Fruit fly (Drosophila melanogaster) whole organism, prepupa: ENCODE results near the gene CG4362.
A peak's percentile ranks its signal among the peaks of the same experiment; 100 is the strongest.

ENCODE experiments used
- Blimp-1 ChIP-seq: fragments of 200-800 bp; sonication (Bioruptor generic); optimal IDR thresholded peaks from 3 replicates; lab custom pipeline; 2017; ENCODE audit warnings: missing biosample characterization, missing genetic modification characterization, mild to moderate bottlenecking, moderate library complexity, missing genetic modification reagents
- CG10631 ChIP-seq: fragments of 200-800 bp; sonication (Bioruptor generic); optimal IDR thresholded peaks from 2 replicates; lab custom pipeline; 2016; ENCODE audit warnings: missing biosample characterization, missing genetic modification characterization
- CG10669 ChIP-seq: fragments of 200-800 bp; sonication (Bioruptor generic); optimal IDR thresholded peaks from 3 replicates; lab custom pipeline; 2018; ENCODE audit warnings: missing biosample characterization, mild to moderate bottlenecking, missing genetic modification characterization, moderate library complexity
- CG11294 ChIP-seq: fragments of 200-800 bp; sonication (Bioruptor generic); IDR thresholded peaks from 2 replicates; pipeline ENCODE4 v1.3.6; 2022; ENCODE audit warnings: missing biosample characterization, missing genetic modification characterization
- CG11902 ChIP-seq: fragments of 200-800 bp; sonication (Bioruptor generic); optimal IDR thresholded peaks from 3 replicates; lab custom pipeline; 2016; ENCODE audit warnings: missing biosample characterization, missing genetic modification characterization
- CG15336 ChIP-seq: fragments of 200-800 bp; sonication (Bioruptor generic); IDR thresholded peaks from 2 replicates; pipeline ENCODE4 v1.3.6; 2022; ENCODE audit warnings: missing biosample characterization, missing genetic modification characterization
- CG16779 ChIP-seq: fragments of 200-800 bp; sonication (Bioruptor generic); optimal IDR thresholded peaks from 3 replicates; lab custom pipeline; 2017; ENCODE audit warnings: missing biosample characterization, mild to moderate bottlenecking, missing genetic modification characterization
- CG3032 ChIP-seq: fragments of 200-800 bp; optimal IDR thresholded peaks from 2 replicates; lab custom pipeline; 2019; ENCODE audit warnings: missing biosample characterization, mild to moderate bottlenecking, missing genetic modification characterization, moderate library complexity
- CG31627 ChIP-seq: fragments of 200-800 bp; sonication (Bioruptor generic); optimal IDR thresholded peaks from 3 replicates; lab custom pipeline; 2016; ENCODE audit warnings: missing biosample characterization, missing genetic modification characterization
- CG32006 ChIP-seq: fragments of 200-800 bp; sonication (Bioruptor generic); optimal IDR thresholded peaks from 3 replicates; lab custom pipeline; 2017; ENCODE audit warnings: missing biosample characterization, mild to moderate bottlenecking, missing genetic modification characterization
- CG34406 ChIP-seq: fragments of 200-800 bp; sonication (Bioruptor generic); optimal IDR thresholded peaks from 3 replicates; lab custom pipeline; 2016; ENCODE audit warnings: missing biosample characterization, missing genetic modification characterization
- CG3919 ChIP-seq: fragments of 200-800 bp; sonication (Bioruptor generic); optimal IDR thresholded peaks from 3 replicates; lab custom pipeline; 2016; ENCODE audit warnings: missing biosample characterization, missing genetic modification characterization
- CG6163 ChIP-seq: fragments of 200-800 bp; sonication (Bioruptor generic); IDR thresholded peaks from 3 replicates; pipeline ENCODE4 v1.3.6; 2022; ENCODE audit warnings: missing biosample characterization, missing genetic modification characterization
- CG6276 ChIP-seq: fragments of 200-800 bp; sonication (Bioruptor generic); optimal IDR thresholded peaks from 2 replicates; lab custom pipeline; 2017; ENCODE audit warnings: missing biosample characterization, mild to moderate bottlenecking, missing genetic modification characterization
- CG6792 ChIP-seq: fragments of 200-800 bp; sonication (Bioruptor generic); optimal IDR thresholded peaks from 3 replicates; lab custom pipeline; 2016; ENCODE audit warnings: missing biosample characterization, missing genetic modification characterization
- CG6808 ChIP-seq: fragments of 200-800 bp; sonication (Bioruptor generic); optimal IDR thresholded peaks from 3 replicates; lab custom pipeline; 2017; ENCODE audit warnings: missing biosample characterization, missing genetic modification characterization, mild to moderate bottlenecking, moderate library complexity, missing genetic modification reagents
- CG6854 ChIP-seq: fragments of 200-800 bp; sonication (Bioruptor generic); optimal IDR thresholded peaks from 2 replicates; lab custom pipeline; 2017; ENCODE audit warnings: missing biosample characterization, mild to moderate bottlenecking, missing genetic modification characterization
- CG7368 ChIP-seq: fragments of 200-800 bp; sonication (Bioruptor generic); optimal IDR thresholded peaks from 3 replicates; lab custom pipeline; 2016; ENCODE audit warnings: missing biosample characterization, missing genetic modification characterization
- CG8319 ChIP-seq: fragments of 200-800 bp; sonication (Bioruptor generic); optimal IDR thresholded peaks from 3 replicates; lab custom pipeline; 2016; ENCODE audit warnings: missing biosample characterization, missing genetic modification characterization
- CG8632 ChIP-seq: fragments of 200-800 bp; sonication (Bioruptor generic); optimal IDR thresholded peaks from 3 replicates; lab custom pipeline; 2016; ENCODE audit warnings: missing biosample characterization, missing genetic modification characterization
- Eip75B ChIP-seq: fragments of 200-800 bp; sonication (Bioruptor generic); optimal IDR thresholded peaks from 3 replicates; lab custom pipeline; 2016; ENCODE audit warnings: missing biosample characterization, missing genetic modification characterization
- Eip78C ChIP-seq: fragments of 200-800 bp; sonication (Bioruptor generic); peaks from one replicate; lab custom pipeline; 2016; ENCODE audit warnings: missing biosample characterization, missing genetic modification characterization
- Ets96B ChIP-seq: fragments of 200-800 bp; optimal IDR thresholded peaks from 2 replicates; lab custom pipeline; 2019; ENCODE audit warnings: missing biosample characterization, mild to moderate bottlenecking, missing genetic modification characterization, moderate library complexity
- Gug ChIP-seq: fragments of 200-800 bp; sonication (Bioruptor generic); IDR thresholded peaks from 2 replicates; pipeline ENCODE4 v1.3.6; 2022; ENCODE audit warnings: missing biosample characterization, missing genetic modification characterization
- Hr4 ChIP-seq: fragments of 200-800 bp; sonication (Bioruptor generic); optimal IDR thresholded peaks from 3 replicates; lab custom pipeline; 2016; ENCODE audit warnings: missing biosample characterization, missing genetic modification characterization
- Lpt ChIP-seq: fragments of 200-800 bp; sonication (Bioruptor generic); optimal IDR thresholded peaks from 3 replicates; lab custom pipeline; 2016; ENCODE audit warnings: missing biosample characterization, missing genetic modification characterization
- Met ChIP-seq: fragments of 200-800 bp; sonication (Bioruptor generic); optimal IDR thresholded peaks from 3 replicates; lab custom pipeline; 2016; ENCODE audit warnings: missing biosample characterization, missing genetic modification characterization
- OdsH ChIP-seq: fragments of 200-800 bp; sonication (Bioruptor generic); optimal IDR thresholded peaks from 3 replicates; lab custom pipeline; 2016; ENCODE audit warnings: missing biosample characterization, missing genetic modification characterization
- Smox ChIP-seq: fragments of 200-800 bp; sonication (Bioruptor generic); optimal IDR thresholded peaks from 3 replicates; lab custom pipeline; 2016; ENCODE audit warnings: missing biosample characterization, missing genetic modification characterization
- Sox102F ChIP-seq: fragments of 200-800 bp; sonication (Bioruptor generic); optimal IDR thresholded peaks from 2 replicates; lab custom pipeline; 2016; ENCODE audit warnings: missing biosample characterization, mild to moderate bottlenecking, missing genetic modification characterization
- Sox14 ChIP-seq: fragments of 200-800 bp; sonication (Bioruptor generic); optimal IDR thresholded peaks from 3 replicates; lab custom pipeline; 2016; ENCODE audit warnings: missing biosample characterization, missing genetic modification characterization
- Sox15 ChIP-seq: fragments of 200-800 bp; sonication (Bioruptor generic); optimal IDR thresholded peaks from 3 replicates; lab custom pipeline; 2016; ENCODE audit warnings: missing biosample characterization, missing genetic modification characterization
- achi ChIP-seq: fragments of 200-800 bp; sonication (Bioruptor generic); optimal IDR thresholded peaks from 3 replicates; lab custom pipeline; 2016; ENCODE audit warnings: missing biosample characterization, missing genetic modification characterization
- acj6 ChIP-seq: fragments of 200-800 bp; sonication (Bioruptor generic); optimal IDR thresholded peaks from 3 replicates; lab custom pipeline; 2016; ENCODE audit warnings: missing biosample characterization, missing genetic modification characterization
- cyc ChIP-seq: fragments of 200-800 bp; sonication (Bioruptor generic); optimal IDR thresholded peaks from 3 replicates; lab custom pipeline; 2016; ENCODE audit warnings: missing biosample characterization, missing genetic modification characterization
- dac ChIP-seq: fragments of 200-800 bp; sonication (Bioruptor generic); optimal IDR thresholded peaks from 2 replicates; lab custom pipeline; 2017; ENCODE audit warnings: missing biosample characterization, mild to moderate bottlenecking, missing genetic modification characterization
- esn ChIP-seq: fragments of 200-800 bp; sonication (Bioruptor generic); optimal IDR thresholded peaks from 2 replicates; lab custom pipeline; 2016; ENCODE audit warnings: missing biosample characterization, mild to moderate bottlenecking, missing genetic modification characterization, moderate library complexity
- fd85E ChIP-seq: fragments of 200-800 bp; sonication (Bioruptor generic); optimal IDR thresholded peaks from 3 replicates; lab custom pipeline; 2016; ENCODE audit warnings: missing biosample characterization, missing genetic modification characterization
- lz ChIP-seq: fragments of 200-800 bp; sonication (Bioruptor generic); optimal IDR thresholded peaks from 3 replicates; lab custom pipeline; 2016; ENCODE audit warnings: missing biosample characterization, missing genetic modification characterization
- net ChIP-seq: fragments of 200-800 bp; sonication (Bioruptor generic); optimal IDR thresholded peaks from 3 replicates; lab custom pipeline; 2016; ENCODE audit warnings: missing biosample characterization, missing genetic modification characterization
- spab ChIP-seq: fragments of 200-800 bp; sonication (Bioruptor generic); optimal IDR thresholded peaks from 2 replicates; lab custom pipeline; 2017; ENCODE audit warnings: missing biosample characterization, mild to moderate bottlenecking, missing genetic modification characterization, missing genetic modification reagents
- ss ChIP-seq, 2 experiments: fragments of 200-800 bp; sonication (Bioruptor generic); optimal IDR thresholded peaks; 2 replicates in 1 of 2; 3 replicates in 1 of 2; lab custom pipeline; 2017 to 2018; ENCODE audit warnings: mild to moderate bottlenecking in 2 of 2, missing biosample characterization in 2 of 2, missing genetic modification characterization in 2 of 2, moderate library complexity in 1 of 2
- svp ChIP-seq: fragments of 200-800 bp; sonication (Bioruptor generic); peaks from one replicate; lab custom pipeline; 2016; ENCODE audit warnings: missing biosample characterization, missing genetic modification characterization
- topi ChIP-seq: fragments of 200-800 bp; sonication (Bioruptor generic); optimal IDR thresholded peaks from 3 replicates; lab custom pipeline; 2016; ENCODE audit warnings: missing biosample characterization, missing genetic modification characterization
- vri ChIP-seq: fragments of 200-800 bp; sonication (Bioruptor generic); optimal IDR thresholded peaks from 3 replicates; lab custom pipeline; 2016; ENCODE audit warnings: missing biosample characterization, mild to moderate bottlenecking, missing genetic modification characterization

CG4362 gene

DNA sequence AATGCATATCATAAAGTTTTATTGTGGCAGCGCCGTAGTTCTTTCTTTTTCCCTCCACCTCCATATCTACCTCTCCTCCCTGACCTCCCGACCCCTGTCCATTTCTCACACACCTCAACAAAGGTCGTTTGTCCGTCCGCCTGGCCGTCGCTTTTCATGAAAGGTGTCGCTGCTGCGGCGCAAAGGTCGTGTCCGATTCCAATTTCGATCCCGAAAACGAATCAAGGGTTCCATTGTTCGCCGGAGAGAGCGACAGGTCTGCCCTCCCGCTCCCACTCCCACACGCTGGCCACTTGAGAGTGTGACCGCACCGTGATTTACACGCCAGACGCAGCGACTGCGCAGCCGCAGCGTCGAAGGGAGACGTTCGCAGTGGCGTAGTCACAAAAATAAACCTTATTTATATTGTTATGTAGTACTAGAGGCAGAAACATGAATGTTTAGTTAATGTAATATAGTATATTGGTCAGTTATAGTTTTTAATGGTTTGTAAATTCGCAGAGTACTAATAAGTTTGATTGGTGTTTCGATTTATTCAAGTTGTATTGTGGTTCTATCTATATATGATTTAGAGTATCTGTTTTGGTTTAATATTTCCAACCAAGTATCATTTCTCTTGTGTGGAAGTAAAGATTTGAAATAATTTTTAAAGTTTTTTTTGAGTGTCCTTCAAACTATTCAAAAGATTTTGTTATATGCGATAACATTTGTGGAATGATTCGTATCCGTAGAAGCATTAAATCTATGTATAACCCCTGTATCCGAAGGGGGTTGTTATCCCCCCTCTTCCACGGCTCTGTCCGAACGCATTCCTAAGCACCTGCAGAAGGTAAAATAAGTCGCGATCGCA, 15.1 kb downstream of the CG4362 start (continued):
- TF ChIP-seq CG6854 (GFP tag; lab: Kevin White, UChicago) (no peak), Eip78C (GFP tag; lab: Kevin White, UChicago) (peak; percentile 96), CG3032 (tag; lab: Kevin White, UChicago) (peak; percentile 86), CG7368 (GFP tag; lab: Kevin White, UChicago) (no peak), Smox (peak; percentile 82), CG34406 (GFP tag; lab: Kevin White, UChicago) (peak; percentile 81), svp (GFP tag; lab: Kevin White, UChicago) (peak; percentile 90), CG32006 (GFP tag; lab: Kevin White, UChicago) (no peak), CG16779 (tag; lab: Kevin White, UChicago) (peak; percentile 8), CG10631 (GFP tag; lab: Kevin White, UChicago) (peak; percentile 91), Ets96B (tag; lab: Kevin White, UChicago) (peak; percentile 83), Sox14 (GFP tag; lab: Kevin White, UChicago) (peak; percentile 86), vri (GFP tag; lab: Kevin White, UChicago) (no peak), net (GFP tag; lab: Kevin White, UChicago) (peak; percentile 71), Sox15 (GFP tag; lab: Kevin White, UChicago) (peak; percentile 82), Hr4 (GFP tag; lab: Kevin White, UChicago) (no peak), CG31627 (GFP tag; lab: Kevin White, UChicago) (peak; percentile 86), ss (GFP tag; optimal IDR thresholded peaks at IDR 0.05; lab: Kevin White, UChicago) (peak; percentile 75 to 84), fd85E (GFP tag; lab: Kevin White, UChicago) (no peak), CG6792 (GFP tag; lab: Kevin White, UChicago) (peak; percentile 83), topi (peak; percentile 89), Eip75B (GFP tag; lab: Kevin White, UChicago) (peak; percentile 90), achi (GFP tag; lab: Kevin White, UChicago) (peak; percentile 82), Lpt (no peak), lz (GFP tag; lab: Kevin White, UChicago) (peak; percentile 88), CG6808 (GFP tag; lab: Kevin White, UChicago) (peak; percentile 90), CG8632 (GFP tag; lab: Kevin White, UChicago) (peak; percentile 80), CG11294 (GFP tag; lab: Robert Waterston, UW) (no peak), Sox102F (GFP tag; lab: Kevin White, UChicago) (peak; percentile 64), CG10669 (GFP tag; lab: Kevin White, UChicago) (peak; percentile 83), CG15336 (GFP tag; lab: Robert Waterston, UW) (no peak), CG6276 (no peak), CG11902 (peak; percentile 82), dac (GFP tag; lab: Kevin White, UChicago) (no peak)

DNA sequence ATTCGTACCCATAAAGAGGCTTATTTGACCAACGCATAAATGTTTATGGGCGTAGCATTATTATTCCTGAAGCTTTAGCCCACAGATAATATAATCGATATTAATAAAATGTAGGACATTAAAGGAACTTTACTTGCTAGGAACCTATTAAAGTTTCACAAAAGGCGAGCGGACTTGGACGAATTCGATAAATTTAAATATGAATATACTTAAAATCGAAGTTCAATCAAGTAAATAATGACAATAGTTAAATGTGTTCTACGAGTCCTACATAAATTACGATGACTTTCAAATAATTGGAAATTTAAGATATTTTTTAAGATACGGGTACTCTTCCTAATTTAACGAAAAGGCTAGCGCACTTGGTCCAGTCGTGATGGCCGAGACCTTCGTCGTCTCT, 15.7 kb downstream of the CG4362 start:
- TF ChIP-seq CG6276 = no peak
- no peak for TF ChIP-seq CG7368 (GFP tag; lab: Kevin White, UChicago)
- TF ChIP-seq topi = peak; percentile 34
- no peak for TF ChIP-seq CG16779 (tag; lab: Kevin White, UChicago)
- no peak for TF ChIP-seq CG8319 (GFP tag; lab: Kevin White, UChicago)
- no peak for TF ChIP-seq CG6854 (GFP tag; lab: Kevin White, UChicago)
- TF ChIP-seq Sox15 (GFP tag; lab: Kevin White, UChicago) = no peak
- TF ChIP-seq CG6163 (GFP tag; lab: Robert Waterston, UW) = no peak
- peak; percentile 28 for TF ChIP-seq esn (GFP tag; lab: Kevin White, UChicago)
- peak; percentile 7 for TF ChIP-seq spab (GFP tag; lab: Kevin White, UChicago)
- no peak for TF ChIP-seq Gug (GFP tag; lab: Robert Waterston, UW)
- peak; percentile 1 for TF ChIP-seq Ets96B (tag; lab: Kevin White, UChicago)
- TF ChIP-seq Smox = peak; percentile 3
- TF ChIP-seq Blimp-1 = no peak
- TF ChIP-seq acj6 (GFP tag; lab: Kevin White, UChicago) = peak; percentile 5
- TF ChIP-seq CG3032 (tag; lab: Kevin White, UChicago) = peak; percentile 21
- peak; percentile 0 for TF ChIP-seq CG6808 (GFP tag; lab: Kevin White, UChicago)
- no peak for TF ChIP-seq CG11294 (GFP tag; lab: Robert Waterston, UW)
- TF ChIP-seq Sox102F (GFP tag; lab: Kevin White, UChicago) = no peak
- TF ChIP-seq cyc (GFP tag; lab: Kevin White, UChicago) = no peak
- no peak for TF ChIP-seq CG32006 (GFP tag; lab: Kevin White, UChicago)
- TF ChIP-seq CG11902 = no peak
- TF ChIP-seq CG10631 (GFP tag; lab: Kevin White, UChicago) = peak; percentile 25
- peak; percentile 6 for TF ChIP-seq CG3919 (GFP tag; lab: Kevin White, UChicago)
- peak; percentile 76 for TF ChIP-seq svp (GFP tag; lab: Kevin White, UChicago)
- TF ChIP-seq OdsH (GFP tag; lab: Kevin White, UChicago) = peak; percentile 12
- TF ChIP-seq CG34406 (GFP tag; lab: Kevin White, UChicago) = no peak
- peak; percentile 86 for TF ChIP-seq Eip78C (GFP tag; lab: Kevin White, UChicago)
- TF ChIP-seq ss (GFP tag; optimal IDR thresholded peaks at IDR 0.05; lab: Kevin White, UChicago) = no peak
- TF ChIP-seq achi (GFP tag; lab: Kevin White, UChicago) = no peak
- peak; percentile 6 for TF ChIP-seq Eip75B (GFP tag; lab: Kevin White, UChicago)
- no peak for TF ChIP-seq Lpt
- TF ChIP-seq Met (GFP tag; lab: Kevin White, UChicago) = peak; percentile 7
